Worm (Caenorhabditis elegans) whole organism, mixed stage, embryonic: ENCODE results near the gene srxa-8.

Experiments used
- M03D4.4 ChIP-seq: sonication (generic microtip); optimal IDR thresholded peaks from 2 replicates; lab custom pipeline; 2017; ENCODE audit warnings: mild to moderate bottlenecking, missing genetic modification characterization, missing compliant biosample characterization
- bed-3 ChIP-seq: fragments of 200-800 bp; sonication (Bioruptor generic); optimal IDR thresholded peaks from 3 replicates; lab custom pipeline; 2018; ENCODE audit warnings: mild to moderate bottlenecking, missing genetic modification characterization, moderate library complexity, missing compliant biosample characterization
- blmp-1 ChIP-seq: fragments of 150-350 bp; optimal IDR thresholded peaks from 2 replicates; lab custom pipeline; 2014; ENCODE audit warnings: missing biosample characterization, missing genetic modification characterization
- ceh-39 ChIP-seq: fragments of 150-350 bp; optimal IDR thresholded peaks from 2 replicates; lab custom pipeline; 2014; ENCODE audit warnings: missing biosample characterization, missing genetic modification characterization
- ceh-43 ChIP-seq: fragments of 200-800 bp; sonication (Bioruptor generic); optimal IDR thresholded peaks from 2 replicates; lab custom pipeline; 2018; ENCODE audit warnings: mild to moderate bottlenecking, missing genetic modification characterization, moderate library complexity, missing compliant biosample characterization
- ceh-83 ChIP-seq: fragments of 200-800 bp; sonication (Bioruptor generic); optimal IDR thresholded peaks from 2 replicates; lab custom pipeline; 2018; ENCODE audit warnings: mild to moderate bottlenecking, missing genetic modification characterization, missing compliant biosample characterization
- ces-1 ChIP-seq: fragments of 150-350 bp; optimal IDR thresholded peaks from 2 replicates; lab custom pipeline; 2014; ENCODE audit warnings: missing biosample characterization, missing genetic modification reagents, missing genetic modification characterization
- cnd-1 ChIP-seq: fragments of 200-800 bp; sonication (Bioruptor generic); optimal IDR thresholded peaks from 2 replicates; lab custom pipeline; 2018; ENCODE audit warnings: mild to moderate bottlenecking, missing genetic modification characterization, missing compliant biosample characterization
- drap-1 ChIP-seq: fragments of 200-800 bp; sonication (Bioruptor generic); optimal IDR thresholded peaks from 3 replicates; lab custom pipeline; 2018; ENCODE audit warnings: mild to moderate bottlenecking, missing genetic modification characterization, missing compliant biosample characterization
- elt-1 ChIP-seq: sonication (generic microtip); optimal IDR thresholded peaks from 2 replicates; lab custom pipeline; 2017; ENCODE audit warnings: missing genetic modification characterization, mild to moderate bottlenecking, missing compliant biosample characterization, antibody characterized with exemption, moderate library complexity, borderline replicate concordance; ENCODE audit not compliant: insufficient read depth
- elt-3 ChIP-seq: fragments of 150-350 bp; optimal IDR thresholded peaks from 2 replicates; lab custom pipeline; 2014; ENCODE audit warnings: missing biosample characterization, missing genetic modification characterization
- flh-1 ChIP-seq: fragments of 200-800 bp; sonication (Bioruptor generic); optimal IDR thresholded peaks from 2 replicates; lab custom pipeline; 2018; ENCODE audit warnings: mild to moderate bottlenecking, missing genetic modification characterization, moderate library complexity, missing compliant biosample characterization
- ham-2 ChIP-seq: fragments of 200-800 bp; sonication (Bioruptor generic); optimal IDR thresholded peaks from 2 replicates; lab custom pipeline; 2018; ENCODE audit warnings: mild to moderate bottlenecking, missing genetic modification characterization, missing compliant biosample characterization
- hlh-1 ChIP-seq: fragments of 150-350 bp; optimal IDR thresholded peaks from 2 replicates; lab custom pipeline; 2014; ENCODE audit warnings: missing biosample characterization, missing genetic modification reagents, missing genetic modification characterization
- lin-13 ChIP-seq: fragments of 150-350 bp; optimal IDR thresholded peaks from 2 replicates; lab custom pipeline; 2014; ENCODE audit warnings: missing biosample characterization, missing genetic modification characterization
- lin-32 ChIP-seq: fragments of 200-800 bp; sonication (Bioruptor generic); optimal IDR thresholded peaks from 2 replicates; lab custom pipeline; 2018; ENCODE audit warnings: mild to moderate bottlenecking, missing genetic modification characterization, missing compliant biosample characterization
- lsy-2 ChIP-seq: fragments of 150-350 bp; optimal IDR thresholded peaks from 2 replicates; lab custom pipeline; 2014; ENCODE audit warnings: missing biosample characterization, missing genetic modification characterization
- mab-5 ChIP-seq: fragments of 150-350 bp; optimal IDR thresholded peaks from 2 replicates; lab custom pipeline; 2014; ENCODE audit warnings: missing biosample characterization, missing genetic modification characterization
- mls-2 ChIP-seq: sonication (generic microtip); optimal IDR thresholded peaks from 2 replicates; lab custom pipeline; 2016; ENCODE audit warnings: mild to moderate bottlenecking, missing genetic modification characterization, moderate library complexity, missing compliant biosample characterization
- nhr-12 ChIP-seq: fragments of 150-350 bp; optimal IDR thresholded peaks from 2 replicates; lab custom pipeline; 2014; ENCODE audit warnings: missing biosample characterization, missing genetic modification characterization
- nhr-28 ChIP-seq: fragments of 150-350 bp; optimal IDR thresholded peaks from 2 replicates; lab custom pipeline; 2014; ENCODE audit warnings: missing biosample characterization, missing genetic modification characterization
- nhr-76 ChIP-seq: sonication (generic microtip); optimal IDR thresholded peaks from 2 replicates; lab custom pipeline; 2017; ENCODE audit warnings: missing biosample characterization, missing genetic modification characterization
- pha-4 ChIP-seq: fragments of 150-350 bp; optimal IDR thresholded peaks from 2 replicates; lab custom pipeline; 2018; ENCODE audit warnings: missing biosample characterization, missing genetic modification reagents, missing genetic modification characterization
- sem-2 ChIP-seq: fragments of 200-800 bp; sonication (Bioruptor generic); optimal IDR thresholded peaks from 2 replicates; lab custom pipeline; 2018; ENCODE audit warnings: mild to moderate bottlenecking, missing genetic modification characterization, missing compliant biosample characterization
- snpc-4 ChIP-seq: fragments of 150-350 bp; optimal IDR thresholded peaks from 2 replicates; lab custom pipeline; 2014; ENCODE audit warnings: missing biosample characterization, missing genetic modification characterization
- sptf-1 ChIP-seq: sonication (generic microtip); optimal IDR thresholded peaks from 2 replicates; lab custom pipeline; 2017; ENCODE audit warnings: mild to moderate bottlenecking, missing genetic modification characterization, moderate library complexity, missing compliant biosample characterization
- tbx-8 ChIP-seq: fragments of 200-800 bp; sonication (Bioruptor generic); optimal IDR thresholded peaks from 2 replicates; lab custom pipeline; 2018; ENCODE audit warnings: mild to moderate bottlenecking, missing genetic modification characterization, moderate library complexity, missing compliant biosample characterization
- unc-120 ChIP-seq: sonication (generic microtip); optimal IDR thresholded peaks from 2 replicates; lab custom pipeline; 2017; ENCODE audit warnings: missing genetic modification characterization, missing compliant biosample characterization; ENCODE audit not compliant: poor library complexity, severe bottlenecking
- unc-39 ChIP-seq: fragments of 150-350 bp; optimal IDR thresholded peaks from 2 replicates; lab custom pipeline; 2014; ENCODE audit warnings: missing biosample characterization, missing genetic modification characterization
- unc-62 ChIP-seq: fragments of 150-350 bp; optimal IDR thresholded peaks from 2 replicates; lab custom pipeline; 2014; ENCODE audit warnings: missing biosample characterization, missing genetic modification reagents, missing genetic modification characterization
- zip-8 ChIP-seq: fragments of 150-350 bp; optimal IDR thresholded peaks from 2 replicates; lab custom pipeline; 2014; ENCODE audit warnings: missing biosample characterization, missing genetic modification characterization
- ztf-11 ChIP-seq: fragments of 150-350 bp; optimal IDR thresholded peaks from 2 replicates; lab custom pipeline; 2014; ENCODE audit warnings: missing biosample characterization, missing genetic modification characterization

srxa-8 gene

DNA sequence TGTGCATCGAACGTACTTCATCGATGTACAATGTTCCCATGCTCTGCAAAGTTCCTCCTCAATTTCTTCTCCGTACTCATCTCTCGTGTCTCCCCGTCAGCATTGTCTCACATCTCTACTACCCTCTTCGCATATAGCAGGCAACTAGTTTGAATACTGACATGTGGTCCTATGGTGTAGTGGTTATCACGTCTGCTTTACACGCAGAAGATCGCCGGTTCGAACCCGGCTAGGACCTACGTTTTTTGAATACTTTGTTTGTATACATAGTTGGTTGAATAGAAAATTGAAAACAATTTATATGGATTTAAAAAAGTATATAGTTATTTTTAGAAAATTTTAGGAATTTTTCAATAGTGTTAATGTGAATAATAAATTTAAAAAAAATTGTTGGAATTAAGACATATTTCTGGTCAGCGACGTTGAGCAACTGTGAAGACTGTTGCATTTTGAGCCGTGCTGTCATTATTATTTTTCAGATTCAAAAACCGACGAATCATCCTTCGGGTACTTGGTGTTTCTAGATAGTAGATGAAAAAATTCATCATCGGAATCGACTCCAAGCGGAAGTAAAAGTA lies 1.7 kb downstream of the srxa-8 start (continued):
- TF ChIP-seq mls-2: peak; percentile 96
- TF ChIP-seq bed-3: peak; percentile 90
- TF ChIP-seq ceh-83 (GFP tag; lab: Kevin White, UChicago): peak; percentile 99
- no peak for TF ChIP-seq elt-1
- peak; percentile 37 for TF ChIP-seq ceh-39
- peak; percentile 96 for TF ChIP-seq drap-1 (GFP tag; lab: Kevin White, UChicago)
- peak; percentile 62 for TF ChIP-seq ces-1
- TF ChIP-seq ham-2 (GFP tag; lab: Kevin White, UChicago): peak; percentile 94
- TF ChIP-seq sptf-1: peak; percentile 97

DNA sequence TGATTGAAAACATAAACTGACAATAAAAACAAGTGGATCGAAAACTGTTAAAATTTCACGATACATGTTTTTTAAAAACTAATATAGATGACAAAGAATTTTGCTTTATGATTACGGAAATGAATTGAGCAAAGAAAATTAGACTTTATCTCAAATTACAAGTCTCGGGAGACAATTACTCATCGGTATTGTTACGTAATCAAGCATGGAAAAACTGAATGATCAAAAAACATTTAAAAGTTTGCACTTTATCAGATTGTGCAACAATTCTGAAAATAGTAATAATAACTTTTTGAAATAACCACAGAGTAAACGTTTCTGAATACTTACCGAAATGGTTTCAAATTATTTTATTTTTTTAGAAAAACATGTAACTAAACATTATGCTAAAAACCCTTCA lies 2.9 kb downstream of the srxa-8 start, which contains the start of gene srd-43:
Gene srd-43, minus strand, starts transcription at position 66 of the 400 bp plus-strand sequence.
- TF ChIP-seq unc-62 (GFP tag; lab: Kevin White, UChicago): no peak
- no peak for TF ChIP-seq ceh-39
- TF ChIP-seq M03D4.4 (tag; lab: Kevin White, UChicago): no peak
- peak; percentile 92 for TF ChIP-seq zip-8 (tag; lab: Kevin White, UChicago)
- TF ChIP-seq sem-2: no peak

DNA sequence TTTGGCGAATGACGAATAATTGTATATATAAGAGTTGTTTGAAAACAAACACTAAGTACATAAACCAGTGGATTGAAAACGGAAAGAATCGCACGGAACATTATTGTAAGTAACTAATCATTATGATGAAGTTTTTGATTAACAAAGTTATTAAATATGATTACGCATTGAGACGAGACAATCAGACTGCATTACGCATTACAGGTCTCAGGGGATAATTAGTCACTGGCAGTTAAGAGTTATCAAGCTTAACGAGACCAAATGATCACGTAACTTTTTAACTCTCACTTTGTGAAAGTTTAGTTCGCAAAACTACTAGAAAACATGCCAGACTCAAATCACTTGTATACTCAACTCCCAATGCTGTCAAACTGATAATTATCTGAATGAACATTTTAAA lies 5.3 kb downstream of the srxa-8 start, which contains the start of gene srd-42:
Gene srd-42, minus strand, starts transcription at position 101 of the 400 bp plus-strand sequence.
- TF ChIP-seq mls-2 (no peak), ceh-83 (GFP tag; lab: Kevin White, UChicago) (no peak), M03D4.4 (tag; lab: Kevin White, UChicago) (no peak), cnd-1 (tag; lab: Kevin White, UChicago) (no peak), tbx-8 (GFP tag; lab: Kevin White, UChicago) (no peak), ceh-43 (no peak), pha-4 (tag; lab: Kevin White, UChicago) (no peak), elt-1 (no peak), lin-13 (tag; lab: Kevin White, UChicago) (no peak), lsy-2 (tag; lab: Kevin White, UChicago) (no peak)
- TF ChIP-seq, all 35 proteins: peak for 0

DNA sequence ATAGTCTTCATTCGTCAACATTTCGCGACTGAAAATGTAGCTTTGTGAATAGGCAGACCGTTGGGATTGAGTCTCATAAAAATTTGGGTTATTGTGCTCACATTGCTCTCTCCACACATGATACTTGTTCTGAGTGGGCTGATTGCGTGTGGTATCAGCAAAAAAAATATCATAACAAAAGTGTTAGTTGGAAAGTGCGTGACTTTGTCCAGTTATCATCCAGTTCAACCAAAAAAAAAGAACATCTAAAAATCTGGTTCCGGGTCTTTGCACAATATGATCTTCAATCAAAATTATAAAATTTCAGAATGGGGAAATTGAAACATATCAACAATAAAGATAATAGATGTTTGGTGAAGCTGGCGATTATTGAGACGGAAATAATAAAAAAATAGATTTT lies 8.1 kb downstream of the srxa-8 start, which contains the start of gene srd-39:
Gene srd-39, minus strand, starts transcription at position 101 of the 400 bp plus-strand sequence.
- TF ChIP-seq unc-39 (tag; lab: Kevin White, UChicago) (no peak), ceh-83 (GFP tag; lab: Kevin White, UChicago) (no peak), hlh-1 (no peak), nhr-12 (tag; lab: Kevin White, UChicago) (no peak), lsy-2 (tag; lab: Kevin White, UChicago) (no peak), ces-1 (no peak), sptf-1 (no peak), nhr-76 (tag; lab: Kevin White, UChicago) (no peak), mls-2 (no peak), elt-1 (no peak)

DNA sequence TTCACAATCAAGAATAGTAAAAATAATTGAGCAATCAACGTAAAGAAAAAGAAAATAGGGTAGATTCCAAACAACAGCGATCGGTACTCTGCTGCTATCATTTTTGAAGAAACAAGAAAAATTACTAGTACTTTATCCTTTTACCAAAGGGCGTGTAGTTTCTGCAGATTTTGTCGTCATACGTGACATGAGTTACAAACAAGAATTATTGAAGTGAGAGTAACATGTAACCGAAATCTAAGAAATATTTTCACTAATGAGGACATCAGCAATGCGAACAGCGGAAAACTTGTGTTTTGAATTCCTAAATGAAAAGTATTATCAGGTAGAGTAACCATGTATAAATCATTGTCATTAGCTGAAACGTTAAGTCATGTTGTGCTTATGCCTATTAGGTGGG lies 14.0 kb downstream of the srxa-8 start, which contains the start of gene srd-36:
Gene srd-36, minus strand, starts transcription at position 101 of the 400 bp plus-strand sequence.
- TF ChIP-seq flh-1: no peak
- TF ChIP-seq lin-32: no peak
- TF ChIP-seq snpc-4 (tag; lab: Kevin White, UChicago): no peak
- no peak for TF ChIP-seq ztf-11 (tag; lab: Kevin White, UChicago)
- no peak for TF ChIP-seq elt-1
- TF ChIP-seq cnd-1 (tag; lab: Kevin White, UChicago): no peak
- no peak for TF ChIP-seq M03D4.4 (tag; lab: Kevin White, UChicago)
- TF ChIP-seq nhr-76 (tag; lab: Kevin White, UChicago): no peak

DNA sequence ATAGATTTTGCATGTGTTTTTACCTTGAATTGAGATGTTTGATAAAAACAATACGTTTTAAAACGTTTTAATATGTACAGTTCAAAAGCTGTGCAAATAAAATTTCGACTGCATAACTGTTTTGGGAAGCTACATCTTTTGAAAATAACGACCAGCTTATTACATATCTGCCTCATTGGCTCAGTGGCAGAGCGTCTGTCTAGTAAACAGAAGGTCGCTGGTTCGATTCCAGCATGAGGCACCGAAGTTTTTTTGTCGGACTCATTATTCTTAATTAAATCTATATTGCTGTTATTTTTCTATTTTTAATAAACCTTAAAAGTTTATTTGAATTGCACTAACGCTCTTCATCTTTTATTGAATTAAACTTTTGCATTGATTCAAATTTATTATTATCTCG lies 15.6 kb downstream of the srxa-8 start:
- TF ChIP-seq nhr-76 (tag; lab: Kevin White, UChicago): no peak
- no peak for TF ChIP-seq sem-2
- TF ChIP-seq unc-120: no peak
- TF ChIP-seq M03D4.4 (tag; lab: Kevin White, UChicago): no peak
- no peak for TF ChIP-seq nhr-28 (tag; lab: Kevin White, UChicago)
- TF ChIP-seq cnd-1 (tag; lab: Kevin White, UChicago): no peak
- TF ChIP-seq blmp-1 (tag; lab: Kevin White, UChicago): no peak
- no peak for TF ChIP-seq drap-1 (GFP tag; lab: Kevin White, UChicago)
- no peak for TF ChIP-seq lsy-2 (tag; lab: Kevin White, UChicago)
- TF ChIP-seq lin-13 (tag; lab: Kevin White, UChicago): no peak
- TF ChIP-seq elt-3 (tag; lab: Kevin White, UChicago): no peak
- no peak for TF ChIP-seq flh-1
- no peak for TF ChIP-seq sptf-1
- no peak for TF ChIP-seq nhr-12 (tag; lab: Kevin White, UChicago)
- TF ChIP-seq ham-2 (GFP tag; lab: Kevin White, UChicago): no peak
- no peak for TF ChIP-seq mls-2
- no peak for TF ChIP-seq ztf-11 (tag; lab: Kevin White, UChicago)
- TF ChIP-seq mab-5 (tag; lab: Kevin White, UChicago): no peak
- no peak for TF ChIP-seq bed-3
- no peak for TF ChIP-seq tbx-8 (GFP tag; lab: Kevin White, UChicago)
